Worm (Caenorhabditis elegans): Measurements from ENCODE around the gene F37B4.15.

F37B4.15 gene

DNA sequence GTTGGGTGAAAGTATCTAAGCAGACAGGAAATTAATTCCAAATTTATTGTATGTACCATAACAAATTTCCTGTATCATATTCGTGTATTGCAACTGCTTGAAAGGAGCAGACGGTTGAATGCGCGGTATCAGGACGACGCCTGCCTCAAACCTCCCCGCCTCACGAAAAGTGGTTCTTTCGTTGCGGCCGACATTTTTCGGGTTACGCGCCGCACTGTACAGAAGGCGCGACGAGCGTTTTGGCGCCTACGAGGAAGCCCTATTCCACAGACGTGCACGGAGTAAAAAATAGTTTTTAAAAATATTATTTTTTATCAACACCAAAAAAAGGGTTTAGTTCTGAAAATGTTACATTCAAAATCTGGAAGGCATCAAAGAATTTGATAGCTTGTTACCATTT lies 28.1 kb downstream of the F37B4.15 start:
- no peak for TF ChIP-seq nhr-237 (tag; optimal IDR thresholded peaks at IDR 0.05)
- 0 out of 2 replicates have a peak, but pooled peaks have one; percentile 42 for TF ChIP-seq snpc-1.2 (GFP tag; IDR thresholded peaks at IDR 0.05)
- no peak for TF ChIP-seq T26A8.4 (GFP tag; IDR thresholded peaks at IDR 0.05)
- TF ChIP-seq saeg-2 (GFP tag; IDR thresholded peaks at IDR 0.05) = no peak

DNA sequence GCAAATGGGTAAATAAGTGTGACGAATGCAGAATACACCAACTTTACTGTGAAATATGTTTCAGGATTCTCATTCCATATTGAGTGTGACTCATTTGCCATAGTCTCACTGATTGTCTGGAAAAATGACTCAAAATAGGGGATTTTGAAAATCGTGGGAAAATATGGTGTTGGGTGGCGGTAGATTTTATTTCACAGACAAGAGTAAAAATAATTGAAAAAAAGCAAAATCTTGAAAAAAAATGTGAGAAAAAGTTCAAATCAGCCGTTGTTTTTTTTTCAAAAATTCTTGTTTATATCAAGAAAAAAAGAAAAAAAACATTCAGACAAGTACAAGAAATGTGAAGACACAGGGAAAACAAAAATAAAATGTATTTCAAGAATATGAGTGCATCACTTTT lies 30.6 kb downstream of the F37B4.15 start, which contains the start of gene srh-38:
srh-38 (minus strand) TSS at position 101 of the 400 bp plus-strand sequence.
- TF ChIP-seq madf-5 (GFP tag; IDR thresholded peaks at IDR 0.05) (no peak), fos-1 (tag; optimal IDR thresholded peaks at IDR 0.05) (no peak), snpc-4 (tag; optimal IDR thresholded peaks at IDR 0.05) (no peak)

DNA sequence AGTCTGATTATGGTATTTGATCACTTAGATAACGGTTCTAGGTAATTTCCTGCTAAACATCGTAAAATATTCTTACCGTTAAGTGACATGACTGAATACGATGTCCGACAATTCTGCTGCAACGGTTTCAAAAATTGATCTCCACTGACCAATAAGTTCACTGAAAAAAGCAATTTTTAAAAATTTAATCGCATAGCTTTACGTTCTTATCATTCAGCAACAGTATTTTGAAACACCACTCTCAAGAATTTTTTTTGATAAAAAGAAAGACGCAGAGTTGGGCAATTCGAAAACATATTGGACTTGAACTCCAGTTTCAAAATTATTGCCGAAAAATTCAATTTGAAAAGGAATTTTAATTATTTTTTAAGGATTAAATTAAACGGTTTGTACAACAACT lies 35.5 kb downstream of the F37B4.15 start, which contains the start of gene C31B8.12:
C31B8.12 (minus strand) TSS at position 101 of the 400 bp plus-strand sequence.
- TF ChIP-seq dve-1 (tag; optimal IDR thresholded peaks at IDR 0.05; ENCODE audit: insufficient read depth) (no peak), zfp-3 (GFP tag; conservative IDR thresholded peaks at IDR 0.05) (no peak), nhr-111 (GFP tag; optimal IDR thresholded peaks at IDR 0.05) (no peak), lin-15B (tag; optimal IDR thresholded peaks at IDR 0.05) (no peak), mes-2 (tag; optimal IDR thresholded peaks at IDR 0.05; ENCODE audit: poor library complexity, severe bottlenecking) (no peak), mep-1 (tag; optimal IDR thresholded peaks at IDR 0.05) (no peak)

DNA sequence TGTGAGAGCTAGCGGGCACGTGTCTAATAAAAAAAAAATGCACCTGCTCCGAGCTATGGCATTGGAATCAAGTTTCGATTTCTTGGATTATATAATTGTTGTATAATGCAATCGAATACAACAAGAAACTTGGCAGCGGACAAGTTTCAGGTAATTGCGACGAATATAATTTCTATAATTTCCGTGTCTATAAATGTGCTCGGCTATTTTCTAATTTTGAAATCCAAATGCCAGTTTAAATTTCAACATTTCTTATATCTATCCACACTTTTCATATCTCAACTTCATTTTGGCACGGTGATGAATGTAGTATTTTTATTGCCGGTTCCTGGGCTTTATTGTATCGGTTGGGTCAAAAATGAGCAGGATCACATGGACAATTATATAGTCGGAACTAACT lies 37.7 kb downstream of the F37B4.15 start, which contains the start of gene C31B8.16:
C31B8.16 (plus strand) TSS at position 301 of the 400 bp plus-strand sequence.
- TF ChIP-seq D1046.2 (GFP tag; IDR thresholded peaks at IDR 0.05) (no peak), R02D3.7 (tag; optimal IDR thresholded peaks at IDR 0.05) (no peak), ceh-82 (tag; optimal IDR thresholded peaks at IDR 0.05) (no peak), nhr-28 (tag; optimal IDR thresholded peaks at IDR 0.05) (no peak), spr-1 (tag; optimal IDR thresholded peaks at IDR 0.05) (no peak), ztf-11 (tag; optimal IDR thresholded peaks at IDR 0.05) (no peak), pha-4 (GFP tag; IDR thresholded peaks at IDR 0.05) (no peak), pha-4 (tag; optimal IDR thresholded peaks at IDR 0.05) (no peak), gei-8 (GFP tag; optimal IDR thresholded peaks at IDR 0.05) (no peak), lin-29 (GFP tag; IDR thresholded peaks at IDR 0.05) (no peak), dmd-9 (GFP tag; IDR thresholded peaks at IDR 0.05) (no peak), aly-2 (tag; optimal IDR thresholded peaks at IDR 0.05) (no peak), snpc-4 (tag; optimal IDR thresholded peaks at IDR 0.05) (no peak), ZK546.5 (tag; optimal IDR thresholded peaks at IDR 0.05) (no peak), ceh-44 (GFP tag; IDR thresholded peaks at IDR 0.05) (no peak), nhr-77 (tag; optimal IDR thresholded peaks at IDR 0.05) (no peak), ces-1 (GFP tag; optimal IDR thresholded peaks at IDR 0.05) (no peak), T26A8.4 (GFP tag; IDR thresholded peaks at IDR 0.05) (no peak)

DNA sequence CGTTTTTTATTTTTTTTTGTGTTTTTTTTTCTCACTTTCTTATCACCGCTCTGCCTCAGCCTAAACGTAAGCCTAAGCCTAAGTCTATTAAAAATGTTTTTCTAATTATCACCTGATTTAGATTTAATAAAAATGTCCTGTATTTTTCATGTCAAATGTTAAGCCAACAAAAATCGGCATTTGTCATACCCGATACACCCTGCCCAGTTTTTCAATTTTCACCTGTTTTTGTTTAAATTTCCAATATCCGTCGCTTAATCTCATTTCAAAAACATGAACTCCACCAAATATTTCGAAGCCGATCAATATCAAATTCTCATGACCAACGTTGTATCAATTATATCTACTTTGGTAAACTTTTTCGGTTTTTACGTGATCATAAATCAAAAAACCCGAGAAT lies 39.2 kb downstream of the F37B4.15 start, which contains the start of gene C31B8.1:
C31B8.1 (plus strand) TSS at position 301 of the 400 bp plus-strand sequence.
- TF ChIP-seq saeg-2 (GFP tag; IDR thresholded peaks at IDR 0.05) = no peak
- no peak for TF ChIP-seq hlh-11 (tag; optimal IDR thresholded peaks at IDR 0.05)
- TF ChIP-seq ZK546.5 (tag; optimal IDR thresholded peaks at IDR 0.05) = no peak
- TF ChIP-seq mep-1 (tag; optimal IDR thresholded peaks at IDR 0.05) = no peak
- TF ChIP-seq pha-4 (GFP tag; IDR thresholded peaks at IDR 0.05) = no peak
- no peak for TF ChIP-seq pha-4 (tag; optimal IDR thresholded peaks at IDR 0.05)
- no peak for TF ChIP-seq ctbp-1 (GFP tag; IDR thresholded peaks at IDR 0.05)

DNA sequence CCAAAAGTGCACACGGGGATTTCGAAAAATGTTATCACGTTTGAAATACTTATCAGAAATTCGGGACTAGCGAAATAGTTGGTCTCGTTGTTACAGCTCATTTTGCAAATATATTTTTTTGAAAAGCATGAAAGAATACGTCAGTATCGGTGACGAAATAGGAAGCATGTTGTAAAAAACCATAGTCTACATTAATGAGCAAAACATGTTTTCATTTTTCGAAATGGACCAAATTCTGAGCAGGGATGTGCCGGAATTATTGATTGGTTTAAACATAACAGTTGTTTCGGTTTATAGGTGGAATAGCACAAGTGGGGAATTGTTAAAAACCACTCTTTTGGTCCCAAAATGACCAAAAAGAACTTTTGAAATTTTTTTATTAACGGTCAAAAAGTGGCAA lies 42.0 kb downstream of the F37B4.15 start, which contains the start of gene srh-247:
srh-247 (minus strand) TSS at position 101 of the 400 bp plus-strand sequence.
- TF ChIP-seq unc-130 (GFP tag; optimal IDR thresholded peaks at IDR 0.05) = no peak
- TF ChIP-seq Y48G9A.11 (GFP tag; IDR thresholded peaks at IDR 0.05) = no peak
- TF ChIP-seq lin-15B (tag; optimal IDR thresholded peaks at IDR 0.05) = no peak
- TF ChIP-seq ceh-28 (tag; optimal IDR thresholded peaks at IDR 0.05) = no peak
- TF ChIP-seq unc-39 (tag; optimal IDR thresholded peaks at IDR 0.05) = no peak
- no peak for TF ChIP-seq mxl-3 (GFP tag; optimal IDR thresholded peaks at IDR 0.05)
- no peak for TF ChIP-seq ceh-82 (tag; optimal IDR thresholded peaks at IDR 0.05)
- TF ChIP-seq fkh-10 (GFP tag; optimal IDR thresholded peaks at IDR 0.05) = no peak
- no peak for TF ChIP-seq attf-4 (tag; optimal IDR thresholded peaks at IDR 0.05)
- no peak for TF ChIP-seq F26F4.8 (GFP tag; conservative IDR thresholded peaks at IDR 0.05)
- TF ChIP-seq daf-16 (GFP tag; optimal IDR thresholded peaks at IDR 0.05) = no peak
- no peak for TF ChIP-seq daf-16 (tag; optimal IDR thresholded peaks at IDR 0.05)
